Worm (Caenorhabditis elegans) whole organism, L4 larva: ENCODE data around the gene K01D12.9.

ENCODE experiments used
- F10B5.3 ChIP-seq: sonication (generic microtip); optimal IDR thresholded peaks from 2 replicates; lab custom pipeline; 2016; ENCODE audit warnings: mild to moderate bottlenecking, missing genetic modification characterization, missing compliant biosample characterization
- F26F4.8 ChIP-seq: fragments of 200-800 bp; sonication (Bioruptor generic); conservative IDR thresholded peaks from 2 replicates; pipeline ENCODE4 v1.3.6; 2022; ENCODE audit warnings: missing genetic modification characterization, missing compliant biosample characterization
- F44E2.7 ChIP-seq: fragments of 200-800 bp; sonication (Bioruptor generic); IDR thresholded peaks from 2 replicates; pipeline ENCODE4 v2.1.2; 2022; ENCODE audit warnings: missing genetic modification characterization, missing compliant biosample characterization
- F49E8.2 ChIP-seq: sonication (generic microtip); optimal IDR thresholded peaks from 2 replicates; lab custom pipeline; 2016; ENCODE audit warnings: missing compliant biosample characterization, mild to moderate bottlenecking, missing genetic modification characterization, borderline replicate concordance
- T26A8.4 ChIP-seq: fragments of 200-800 bp; sonication (Bioruptor generic); IDR thresholded peaks from 2 replicates; pipeline ENCODE4 v1.3.6; 2022; ENCODE audit warnings: missing genetic modification characterization, missing compliant biosample characterization
- Y48G9A.11 ChIP-seq: fragments of 200-800 bp; sonication (Bioruptor generic); IDR thresholded peaks from 2 replicates; pipeline ENCODE4 v1.3.6; 2022; ENCODE audit warnings: missing genetic modification reagents, missing genetic modification characterization, missing compliant biosample characterization
- Y75B8A.6 ChIP-seq: fragments of 200-800 bp; sonication (Bioruptor generic); IDR thresholded peaks from 2 replicates; pipeline ENCODE4 v1.3.6; 2022; ENCODE audit warnings: missing genetic modification reagents, missing genetic modification characterization, missing compliant biosample characterization
- ZK337.2 ChIP-seq: fragments of 200-800 bp; sonication (Bioruptor generic); IDR thresholded peaks from 2 replicates; pipeline ENCODE4 v1.3.6; 2022; ENCODE audit warnings: missing genetic modification reagents, missing genetic modification characterization, missing compliant biosample characterization
- aly-2 ChIP-seq: sonication (generic microtip); optimal IDR thresholded peaks from 2 replicates; lab custom pipeline; 2018; ENCODE audit warnings: missing biosample characterization, missing genetic modification characterization
- ceh-28 ChIP-seq: fragments of 150-350 bp; optimal IDR thresholded peaks from 2 replicates; lab custom pipeline; 2014; ENCODE audit warnings: missing biosample characterization, missing genetic modification reagents, missing genetic modification characterization
- ctbp-1 ChIP-seq: fragments of 200-800 bp; sonication (Bioruptor generic); IDR thresholded peaks from 2 replicates; pipeline ENCODE4 v1.3.6; 2022; ENCODE audit warnings: missing genetic modification reagents, missing genetic modification characterization, missing compliant biosample characterization
- daf-16 ChIP-seq, 3 experiments: sonication (generic microtip); optimal IDR thresholded peaks; 2 replicates each; lab custom pipeline; 2016 to 2017; ENCODE audit warnings: missing genetic modification characterization in 3 of 3, missing genetic modification reagents in 3 of 3, mild to moderate bottlenecking in 2 of 3, missing compliant biosample characterization in 2 of 3, missing biosample characterization in 1 of 3, moderate library complexity in 1 of 3
- daf-19 ChIP-seq: fragments of 200-800 bp; sonication (Bioruptor generic); conservative IDR thresholded peaks from 2 replicates; pipeline ENCODE4 v1.3.6; 2022; ENCODE audit warnings: missing genetic modification characterization, missing compliant biosample characterization
- daf-8 ChIP-seq: fragments of 200-800 bp; sonication (Bioruptor generic); IDR thresholded peaks from 2 replicates; pipeline ENCODE4 v1.3.6; 2022; ENCODE audit warnings: missing genetic modification characterization, missing compliant biosample characterization
- duxl-1 ChIP-seq: sonication (generic microtip); optimal IDR thresholded peaks from 2 replicates; lab custom pipeline; 2016; ENCODE audit warnings: mild to moderate bottlenecking, missing genetic modification characterization, moderate library complexity, missing compliant biosample characterization; ENCODE audit not compliant: poor library complexity
- dve-1 ChIP-seq: sonication (generic microtip); optimal IDR thresholded peaks from 2 replicates; lab custom pipeline; 2017; ENCODE audit warnings: antibody characterized with exemption, mild to moderate bottlenecking, missing genetic modification characterization, missing compliant biosample characterization; ENCODE audit not compliant: insufficient read depth
- egl-27 ChIP-seq: sonication (generic microtip); optimal IDR thresholded peaks from 3 replicates; lab custom pipeline; 2017; ENCODE audit warnings: missing biosample characterization, missing genetic modification reagents, missing genetic modification characterization
- fkh-10 ChIP-seq: fragments of 150-350 bp; optimal IDR thresholded peaks from 2 replicates; lab custom pipeline; 2014; ENCODE audit warnings: missing biosample characterization, missing genetic modification reagents, missing genetic modification characterization
- gei-8 ChIP-seq: fragments of 200-800 bp; sonication (Bioruptor generic); optimal IDR thresholded peaks from 2 replicates; lab custom pipeline; 2018; ENCODE audit warnings: mild to moderate bottlenecking, missing genetic modification characterization, missing compliant biosample characterization
- hlh-30 ChIP-seq: sonication (generic microtip); optimal IDR thresholded peaks from 2 replicates; lab custom pipeline; 2017; ENCODE audit warnings: antibody characterized with exemption, mild to moderate bottlenecking, missing genetic modification characterization, missing compliant biosample characterization; ENCODE audit not compliant: insufficient read depth
- lin-1 ChIP-seq: fragments of 200-800 bp; sonication (Bioruptor generic); IDR thresholded peaks from 2 replicates; pipeline ENCODE4 v1.3.6; 2022; ENCODE audit warnings: missing genetic modification reagents, missing genetic modification characterization, missing compliant biosample characterization
- lin-15B ChIP-seq: fragments of 150-350 bp; sonication (generic microtip); optimal IDR thresholded peaks from 3 replicates; lab custom pipeline; 2014; ENCODE audit warnings: missing biosample characterization, missing genetic modification characterization
- lin-29 ChIP-seq: fragments of 200-800 bp; sonication (Bioruptor generic); IDR thresholded peaks from 2 replicates; pipeline ENCODE4 v1.3.6; 2022; ENCODE audit warnings: missing genetic modification reagents, missing genetic modification characterization, missing compliant biosample characterization
- lir-3 ChIP-seq: sonication (generic microtip); optimal IDR thresholded peaks from 2 replicates; lab custom pipeline; 2016; ENCODE audit warnings: mild to moderate bottlenecking, missing genetic modification characterization, missing compliant biosample characterization
- madf-5 ChIP-seq, 2 experiments: fragments of 200-800 bp; sonication (Bioruptor generic); IDR thresholded peaks; 2 replicates each; pipeline ENCODE4 v1.3.6; 2022; ENCODE audit warnings: missing compliant biosample characterization in 2 of 2, missing genetic modification characterization in 2 of 2
- madf-9 ChIP-seq: fragments of 200-800 bp; sonication (Bioruptor generic); conservative IDR thresholded peaks from 2 replicates; pipeline ENCODE4 v1.3.6; 2022; ENCODE audit warnings: missing genetic modification reagents, missing genetic modification characterization, missing compliant biosample characterization
- mxl-2 ChIP-seq: fragments of 200-800 bp; sonication (Bioruptor generic); conservative IDR thresholded peaks from 2 replicates; pipeline ENCODE4 v1.3.6; 2022; ENCODE audit warnings: missing genetic modification reagents, missing genetic modification characterization, missing compliant biosample characterization
- nhr-111 ChIP-seq: fragments of 200-800 bp; sonication (Bioruptor generic); optimal IDR thresholded peaks from 2 replicates; lab custom pipeline; 2018; ENCODE audit warnings: mild to moderate bottlenecking, missing genetic modification characterization, missing compliant biosample characterization
- nhr-28 ChIP-seq: fragments of 150-350 bp; optimal IDR thresholded peaks from 2 replicates; lab custom pipeline; 2014; ENCODE audit warnings: missing biosample characterization, missing genetic modification characterization
- nhr-42 ChIP-seq: fragments of 200-800 bp; sonication (Bioruptor generic); IDR thresholded peaks from 2 replicates; pipeline ENCODE4 v1.3.6; 2022; ENCODE audit warnings: missing genetic modification characterization, missing compliant biosample characterization
- nhr-76 ChIP-seq: fragments of 150-350 bp; optimal IDR thresholded peaks from 2 replicates; lab custom pipeline; 2014; ENCODE audit warnings: missing biosample characterization, missing genetic modification characterization
- pqm-1 ChIP-seq: sonication (generic microtip); optimal IDR thresholded peaks from 2 replicates; lab custom pipeline; 2017; ENCODE audit warnings: missing biosample characterization, missing genetic modification characterization
- sdz-12 ChIP-seq: fragments of 200-800 bp; sonication (Bioruptor generic); optimal IDR thresholded peaks from 2 replicates; lab custom pipeline; 2018; ENCODE audit warnings: mild to moderate bottlenecking, missing genetic modification characterization, missing compliant biosample characterization
- skn-1 ChIP-seq: fragments of 150-350 bp; optimal IDR thresholded peaks from 2 replicates; lab custom pipeline; 2014; ENCODE audit warnings: missing biosample characterization, missing genetic modification characterization
- snpc-1.2 ChIP-seq: fragments of 200-800 bp; sonication (Bioruptor generic); IDR thresholded peaks from 2 replicates; pipeline ENCODE4 v1.3.6; 2022; ENCODE audit warnings: missing genetic modification reagents, missing genetic modification characterization, missing compliant biosample characterization
- snpc-4 ChIP-seq: fragments of 150-350 bp; optimal IDR thresholded peaks from 2 replicates; lab custom pipeline; 2014; ENCODE audit warnings: missing biosample characterization, missing genetic modification characterization
- spr-1 ChIP-seq: sonication (generic microtip); optimal IDR thresholded peaks from 2 replicates; lab custom pipeline; 2016; ENCODE audit warnings: mild to moderate bottlenecking, missing genetic modification characterization, missing compliant biosample characterization
- tag-97 ChIP-seq: fragments of 200-800 bp; sonication (Bioruptor generic); IDR thresholded peaks from 2 replicates; pipeline ENCODE4 v1.3.6; 2022; ENCODE audit warnings: missing genetic modification characterization, missing compliant biosample characterization
- tra-1 ChIP-seq: fragments of 200-800 bp; sonication (Bioruptor generic); IDR thresholded peaks from 2 replicates; pipeline ENCODE4 v1.3.6; 2022; ENCODE audit warnings: missing genetic modification reagents, missing genetic modification characterization, missing compliant biosample characterization
- unc-62 ChIP-seq, 3 experiments: fragments of 150-350 bp in 1 of 3; sonication (generic microtip); optimal IDR thresholded peaks in 2 of 3; peaks in 1 of 3; 1 replicate in 1 of 3; 2 replicates in 2 of 3; lab custom pipeline; 2014 to 2017; ENCODE audit warnings: missing biosample characterization in 3 of 3, missing genetic modification characterization in 3 of 3, missing genetic modification reagents in 3 of 3, missing genotype in 1 of 3
- zag-1 ChIP-seq: fragments of 150-350 bp; optimal IDR thresholded peaks from 2 replicates; lab custom pipeline; 2014; ENCODE audit warnings: missing biosample characterization, missing genetic modification characterization
- zip-11 ChIP-seq: fragments of 200-800 bp; sonication (Bioruptor generic); IDR thresholded peaks from 2 replicates; pipeline ENCODE4 v1.3.6; 2022; ENCODE audit warnings: missing genetic modification characterization, missing compliant biosample characterization
- ztf-11 ChIP-seq: fragments of 150-350 bp; optimal IDR thresholded peaks from 2 replicates; lab custom pipeline; 2014; ENCODE audit warnings: missing biosample characterization, missing genetic modification characterization

The K01D12.9 gene

DNA sequence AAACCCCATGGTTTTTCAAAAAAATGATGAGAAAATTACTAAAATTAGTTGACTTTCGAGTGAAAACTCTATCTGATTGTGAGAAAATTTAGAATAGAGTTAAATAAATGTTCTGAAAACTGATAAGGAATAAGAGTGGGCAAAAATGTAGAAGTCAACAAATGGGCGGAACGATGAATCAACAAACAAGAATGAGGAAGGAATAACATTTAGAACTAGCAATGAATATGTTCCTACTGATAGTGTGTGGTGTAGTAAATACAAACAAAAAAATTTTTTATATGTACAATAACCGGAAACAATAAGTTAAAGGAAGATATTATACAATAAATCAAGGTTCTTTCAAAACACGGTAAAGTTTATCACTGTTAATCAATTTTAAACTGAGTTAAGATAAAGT is 39.3 kb upstream of the K01D12.9 start, which contains the start of gene pals-39:
pals-39 (minus strand) TSS at position 101 of the 400 bp plus-strand sequence.
- TF ChIP-seq pqm-1 = peak; percentile 21
- no peak for TF ChIP-seq ztf-11 (tag; lab: Kevin White, UChicago)
- TF ChIP-seq daf-16 (GFP tag; optimal IDR thresholded peaks at IDR 0.05; lab: Kevin White, UChicago) = no peak
- peak; percentile 64 for TF ChIP-seq daf-16 (tag; optimal IDR thresholded peaks at IDR 0.05; lab: Kevin White, UChicago)
- TF ChIP-seq F26F4.8 (GFP tag; lab: Robert Waterston, UW) = no peak

DNA sequence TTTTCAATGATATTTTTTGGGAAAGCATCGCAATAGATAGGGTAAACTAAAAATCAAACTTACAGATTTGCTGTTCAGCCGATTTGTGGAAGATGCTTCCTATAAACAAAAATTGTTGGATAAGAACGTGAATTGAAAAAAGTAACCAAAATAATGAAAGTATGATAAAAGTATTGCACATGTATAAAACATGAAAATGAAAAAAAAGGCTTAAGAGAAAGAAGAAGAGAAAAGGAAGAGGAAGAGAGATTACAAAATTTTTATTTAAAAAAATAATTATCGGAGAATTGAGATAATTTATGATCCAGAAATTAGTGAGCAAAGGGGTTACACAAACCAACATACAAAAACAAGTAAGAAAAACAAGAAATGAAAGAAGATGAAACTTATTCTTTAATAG is 37.0 kb upstream of the K01D12.9 start, which contains the start of gene pals-37:
pals-37 (minus strand) TSS at position 101 of the 400 bp plus-strand sequence.
- TF ChIP-seq lin-15B (tag; lab: Kevin White, UChicago) = no peak
- TF ChIP-seq nhr-111 (GFP tag; lab: Kevin White, UChicago) = no peak
- TF ChIP-seq Y75B8A.6 (GFP tag; lab: Robert Waterston, UW) = no peak
- TF ChIP-seq zag-1 (tag; lab: Kevin White, UChicago) = no peak
- TF ChIP-seq lir-3 (tag; lab: Kevin White, UChicago) = no peak
- no peak for TF ChIP-seq ZK337.2 (GFP tag; lab: Robert Waterston, UW)
- TF ChIP-seq spr-1 = no peak
- TF ChIP-seq nhr-28 (tag; lab: Kevin White, UChicago) = no peak
- no peak for TF ChIP-seq tra-1 (GFP tag; lab: Robert Waterston, UW)
- no peak for TF ChIP-seq madf-5 (GFP tag; IDR thresholded peaks at IDR 0.05; lab: Robert Waterston, UW)
- TF ChIP-seq lin-1 (GFP tag; lab: Robert Waterston, UW) = no peak
- no peak for TF ChIP-seq madf-9
- TF ChIP-seq egl-27 (tag; lab: Kevin White, UChicago) = no peak
- TF ChIP-seq F49E8.2 = no peak
- no peak for TF ChIP-seq aly-2 (tag; lab: Kevin White, UChicago)
- no peak for TF ChIP-seq skn-1 (tag; lab: Kevin White, UChicago)
- no peak for TF ChIP-seq snpc-1.2 (GFP tag; lab: Robert Waterston, UW)

DNA sequence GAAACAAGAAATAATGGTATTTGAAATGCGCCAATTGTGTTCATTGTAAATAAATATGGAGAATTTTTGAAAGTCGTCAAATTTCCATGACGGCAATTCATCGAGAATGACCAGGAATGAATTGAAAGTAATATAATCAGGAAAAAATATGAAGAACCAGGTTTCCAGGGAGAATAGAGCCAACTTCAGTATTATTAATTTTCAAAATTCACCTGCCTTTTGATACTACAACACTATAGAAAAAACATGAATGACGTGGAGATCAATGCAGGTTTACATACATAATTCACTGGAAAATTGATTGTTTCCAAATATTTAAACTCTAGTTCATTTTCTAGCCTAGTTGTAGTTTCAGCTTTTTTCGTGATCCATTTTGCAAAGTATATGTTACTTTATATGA is 29.3 kb upstream of the K01D12.9 start, which contains the start of gene srh-25:
srh-25 (minus strand) TSS at position 101 of the 400 bp plus-strand sequence.
- TF ChIP-seq zip-11 = no peak
- no peak for TF ChIP-seq daf-19 (GFP tag; lab: Robert Waterston, UW)
- TF ChIP-seq nhr-76 (tag; lab: Kevin White, UChicago) = no peak
- TF ChIP-seq lir-3 (tag; lab: Kevin White, UChicago) = no peak
- TF ChIP-seq Y48G9A.11 (GFP tag; lab: Robert Waterston, UW) = no peak
- no peak for TF ChIP-seq daf-16 (GFP tag; optimal IDR thresholded peaks at IDR 0.05; lab: Kevin White, UChicago)
- TF ChIP-seq daf-16 (tag; optimal IDR thresholded peaks at IDR 0.05; lab: Kevin White, UChicago) = no peak
- TF ChIP-seq sdz-12 (GFP tag; lab: Kevin White, UChicago) = no peak
- TF ChIP-seq hlh-30 = no peak
- no peak for TF ChIP-seq madf-9
- TF ChIP-seq unc-62 (GFP tag; optimal IDR thresholded peaks at IDR 0.05 in 1 of 2; lab: Kevin White, UChicago) = no peak
- no peak for TF ChIP-seq unc-62 (tag; optimal IDR thresholded peaks at IDR 0.05; lab: Kevin White, UChicago)
- no peak for TF ChIP-seq fkh-10
- no peak for TF ChIP-seq mxl-2 (GFP tag; lab: Robert Waterston, UW)
- TF ChIP-seq aly-2 (tag; lab: Kevin White, UChicago) = no peak

DNA sequence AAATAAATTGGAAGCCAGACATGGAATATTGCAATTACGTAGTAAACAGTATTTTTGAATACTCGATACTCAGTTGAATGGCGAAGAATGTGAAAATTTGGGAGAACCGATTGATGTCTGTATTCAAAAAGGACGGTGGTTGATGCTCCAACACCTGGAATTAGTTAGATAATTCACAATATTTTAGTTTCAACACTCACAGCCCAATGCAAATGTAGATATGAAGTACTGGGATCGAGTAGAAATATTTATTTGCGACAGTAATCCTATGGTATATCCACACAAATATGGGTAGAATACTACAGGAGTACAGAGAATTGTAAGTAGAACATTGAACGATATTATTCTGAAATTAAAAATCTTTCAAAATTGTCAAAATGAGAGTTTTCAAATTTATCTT is 28.7 kb upstream of the K01D12.9 start:
- TF ChIP-seq ctbp-1 (GFP tag; lab: Robert Waterston, UW) = no peak
- peak in 1 of 2 experiments; percentile 94 for TF ChIP-seq unc-62 (GFP tag; optimal IDR thresholded peaks at IDR 0.05 in 1 of 2; lab: Kevin White, UChicago)
- no peak for TF ChIP-seq unc-62 (tag; optimal IDR thresholded peaks at IDR 0.05; lab: Kevin White, UChicago)
- TF ChIP-seq, all 104 proteins: peak for 1

DNA sequence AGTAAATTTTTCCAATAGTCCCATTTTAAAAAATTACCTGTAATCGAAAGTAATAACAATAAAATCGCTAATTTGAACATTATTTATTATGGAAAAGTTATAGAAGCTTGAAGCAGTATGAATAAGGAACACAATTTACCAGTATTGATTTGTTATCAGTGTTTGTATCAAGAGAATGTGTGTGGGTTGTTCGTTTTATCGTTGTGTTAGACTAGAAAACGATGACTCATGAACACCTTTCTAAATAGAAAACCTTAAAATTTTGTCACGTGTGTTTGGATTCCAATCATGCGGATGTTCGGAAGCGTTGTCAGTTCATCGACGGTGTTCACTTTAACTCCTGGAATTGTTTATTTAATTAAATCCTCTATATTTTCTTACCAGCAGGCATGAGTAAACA is 27.7 kb upstream of the K01D12.9 start, which contains the start of gene C54D10.13:
C54D10.13 (minus strand) TSS at position 179 of the 400 bp plus-strand sequence.
- TF ChIP-seq dve-1 (tag; lab: Kevin White, UChicago) (peak; percentile 52), nhr-28 (tag; lab: Kevin White, UChicago) (peak; percentile 86), T26A8.4 (GFP tag; lab: Robert Waterston, UW) (no peak), nhr-42 (GFP tag; lab: Robert Waterston, UW) (no peak), daf-16 (GFP tag; optimal IDR thresholded peaks at IDR 0.05; lab: Kevin White, UChicago) (no peak), daf-16 (tag; optimal IDR thresholded peaks at IDR 0.05; lab: Kevin White, UChicago) (peak; percentile 33), F10B5.3 (tag; lab: Kevin White, UChicago) (no peak), duxl-1 (tag; lab: Kevin White, UChicago) (no peak), lin-29 (GFP tag; lab: Robert Waterston, UW) (no peak), snpc-4 (tag; lab: Kevin White, UChicago) (no peak), gei-8 (GFP tag; lab: Kevin White, UChicago) (no peak), F44E2.7 (GFP tag; lab: Robert Waterston, UW) (no peak), ceh-28 (tag; lab: Kevin White, UChicago) (no peak), tag-97 (no peak), daf-8 (no peak)
